Worm (Caenorhabditis elegans) whole organism, early embryonic: ENCODE data around the gene F59B1.4.

Experiments
- B0310.2 ChIP-seq: sonication (generic microtip); optimal IDR thresholded peaks from 2 replicates; lab custom pipeline; 2016; ENCODE audit warnings: mild to moderate bottlenecking, missing genetic modification characterization, missing compliant biosample characterization
- F13C5.2 ChIP-seq: sonication (generic microtip); optimal IDR thresholded peaks from 2 replicates; lab custom pipeline; 2017; ENCODE audit warnings: mild to moderate bottlenecking, missing genetic modification characterization, inconsistent platforms, missing compliant biosample characterization
- aly-1 ChIP-seq: sonication (generic microtip); optimal IDR thresholded peaks from 2 replicates; lab custom pipeline; 2016; ENCODE audit warnings: missing genetic modification characterization, missing compliant biosample characterization
- ama-1 ChIP-seq: fragments of 150-350 bp; optimal IDR thresholded peaks from 2 replicates; lab custom pipeline; 2014
- ceh-13 ChIP-seq: fragments of 200-800 bp; sonication (Bioruptor generic); optimal IDR thresholded peaks from 2 replicates; lab custom pipeline; 2018; ENCODE audit warnings: mild to moderate bottlenecking, missing genetic modification characterization, missing compliant biosample characterization
- ceh-36 ChIP-seq: sonication (generic microtip); optimal IDR thresholded peaks from 2 replicates; lab custom pipeline; 2016; ENCODE audit warnings: missing genetic modification characterization, inconsistent platforms, missing compliant biosample characterization
- flt-1 ChIP-seq: fragments of 200-800 bp; sonication (Bioruptor generic); IDR thresholded peaks from 2 replicates; pipeline ENCODE4 v1.3.6; 2022; ENCODE audit warnings: missing genetic modification characterization, missing compliant biosample characterization
- hmbx-1 ChIP-seq: sonication (generic microtip); optimal IDR thresholded peaks from 2 replicates; lab custom pipeline; 2016; ENCODE audit warnings: mild to moderate bottlenecking, missing genetic modification characterization, missing compliant biosample characterization
- hmg-4 ChIP-seq: fragments of 200-800 bp; sonication (Bioruptor generic); optimal IDR thresholded peaks from 2 replicates; lab custom pipeline; 2018; ENCODE audit warnings: mild to moderate bottlenecking, missing genetic modification characterization, missing compliant biosample characterization
- pes-1 ChIP-seq: fragments of 200-800 bp; sonication (Bioruptor generic); IDR thresholded peaks from 2 replicates; pipeline ENCODE4 v1.3.6; 2022; ENCODE audit warnings: missing genetic modification reagents, missing genetic modification characterization, missing compliant biosample characterization
- tbx-11 ChIP-seq: fragments of 200-800 bp; sonication (Bioruptor generic); IDR thresholded peaks from 2 replicates; pipeline ENCODE4 v1.3.6; 2022; ENCODE audit warnings: missing genetic modification characterization, missing compliant biosample characterization
- tbx-37 ChIP-seq: fragments of 200-800 bp; sonication (Bioruptor generic); conservative IDR thresholded peaks from 2 replicates; pipeline ENCODE4 v1.3.6; 2022; ENCODE audit warnings: missing genetic modification reagents, missing genetic modification characterization, missing compliant biosample characterization
- tra-4 ChIP-seq: sonication (generic microtip); optimal IDR thresholded peaks from 2 replicates; lab custom pipeline; 2017; ENCODE audit warnings: missing genetic modification characterization, missing compliant biosample characterization

ce11 chrV:3582671-3583070, 44.2 kb downstream of the F59B1.4 start:
- TF ChIP-seq ceh-13 (no peak), pes-1 (GFP tag; lab: Robert Waterston, UW) (no peak), ceh-36 (tag; lab: Kevin White, UChicago) (no peak), ama-1 (lab: Kevin White, UChicago) (no peak), F13C5.2 (tag; lab: Kevin White, UChicago) (no peak), flt-1 (no peak), hmg-4 (no peak), tbx-11 (GFP tag; lab: Robert Waterston, UW) (no peak), aly-1 (tag; lab: Kevin White, UChicago) (no peak), tbx-37 (GFP tag; lab: Robert Waterston, UW) (no peak), B0310.2 (tag; lab: Kevin White, UChicago) (no peak), hmbx-1 (tag; lab: Kevin White, UChicago) (no peak), tra-4 (tag; lab: Kevin White, UChicago) (no peak)
